Worm (Caenorhabditis elegans): Measurements from ENCODE around the gene C45B11.5.

DNA sequence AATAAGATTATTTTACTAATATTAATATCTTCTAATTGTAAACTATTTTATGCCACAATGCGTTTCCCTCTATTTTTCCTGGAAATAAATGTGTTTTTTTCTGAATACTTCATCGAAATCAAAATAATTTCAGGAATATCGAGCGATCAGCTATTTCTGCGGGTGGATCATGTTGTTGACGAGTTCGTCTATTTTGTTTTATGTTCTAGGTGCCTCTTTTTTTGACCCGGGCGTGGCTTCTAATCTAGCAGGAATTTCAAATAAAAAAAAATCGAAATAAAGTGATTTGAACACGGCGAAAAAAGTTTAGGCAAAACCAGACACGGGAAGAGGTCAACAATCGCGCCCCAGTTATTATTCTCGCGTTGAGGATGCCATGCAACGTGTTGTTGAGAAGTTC is 10.3 kb downstream of the C45B11.5 start, which contains the start of gene T04C12.33:
- TF ChIP-seq R02D3.7 (tag; optimal IDR thresholded peaks at IDR 0.05) (no peak), jun-1 (tag; optimal IDR thresholded peaks at IDR 0.05) (no peak)
